Worm (Caenorhabditis elegans) whole organism, L4/young adult: ENCODE results near the gene R13D11.3.

Experiments used
- W03F9.2 ChIP-seq: fragments of 150-350 bp; optimal IDR thresholded peaks from 2 replicates; lab custom pipeline; 2014; ENCODE audit warnings: missing biosample characterization, missing genetic modification characterization
- dao-5 ChIP-seq: sonication (generic microtip); optimal IDR thresholded peaks from 2 replicates; lab custom pipeline; 2016; ENCODE audit warnings: missing genotype, missing genetic modification characterization, moderate library complexity, missing compliant biosample characterization
- him-1 ChIP-seq: sonication (generic microtip); optimal IDR thresholded peaks from 2 replicates; lab custom pipeline; 2016; ENCODE audit warnings: missing genotype, missing genetic modification reagents, missing genetic modification characterization, missing compliant biosample characterization

DNA sequence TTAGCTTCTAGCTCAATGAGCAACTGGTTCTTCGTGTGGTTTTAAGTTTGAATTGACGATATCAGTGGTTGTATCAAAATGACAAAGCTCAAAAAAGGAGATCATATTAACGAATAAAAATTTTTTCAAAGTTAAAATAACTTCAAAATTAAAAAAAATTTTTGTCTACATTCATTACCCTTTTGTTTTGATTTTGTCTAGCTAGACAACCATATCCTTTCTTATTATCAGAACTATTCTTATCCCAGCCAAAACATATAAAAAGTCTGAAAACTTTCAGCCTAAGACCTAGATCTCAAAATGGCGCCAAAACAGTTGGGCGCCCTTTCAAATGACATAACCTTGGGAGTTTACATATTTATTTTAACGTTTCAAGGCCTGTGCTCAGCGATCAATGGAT is 2.4 kb downstream of the R13D11.3 start, which contains the start of gene R13D11.1:
- TF ChIP-seq him-1 (tag; lab: Kevin White, UChicago) (no peak), W03F9.2 (no peak), dao-5 (tag; lab: Kevin White, UChicago) (no peak)
